Fruit fly (Drosophila melanogaster): Measurements from ENCODE around the gene Frl.

The Frl gene

DNA sequence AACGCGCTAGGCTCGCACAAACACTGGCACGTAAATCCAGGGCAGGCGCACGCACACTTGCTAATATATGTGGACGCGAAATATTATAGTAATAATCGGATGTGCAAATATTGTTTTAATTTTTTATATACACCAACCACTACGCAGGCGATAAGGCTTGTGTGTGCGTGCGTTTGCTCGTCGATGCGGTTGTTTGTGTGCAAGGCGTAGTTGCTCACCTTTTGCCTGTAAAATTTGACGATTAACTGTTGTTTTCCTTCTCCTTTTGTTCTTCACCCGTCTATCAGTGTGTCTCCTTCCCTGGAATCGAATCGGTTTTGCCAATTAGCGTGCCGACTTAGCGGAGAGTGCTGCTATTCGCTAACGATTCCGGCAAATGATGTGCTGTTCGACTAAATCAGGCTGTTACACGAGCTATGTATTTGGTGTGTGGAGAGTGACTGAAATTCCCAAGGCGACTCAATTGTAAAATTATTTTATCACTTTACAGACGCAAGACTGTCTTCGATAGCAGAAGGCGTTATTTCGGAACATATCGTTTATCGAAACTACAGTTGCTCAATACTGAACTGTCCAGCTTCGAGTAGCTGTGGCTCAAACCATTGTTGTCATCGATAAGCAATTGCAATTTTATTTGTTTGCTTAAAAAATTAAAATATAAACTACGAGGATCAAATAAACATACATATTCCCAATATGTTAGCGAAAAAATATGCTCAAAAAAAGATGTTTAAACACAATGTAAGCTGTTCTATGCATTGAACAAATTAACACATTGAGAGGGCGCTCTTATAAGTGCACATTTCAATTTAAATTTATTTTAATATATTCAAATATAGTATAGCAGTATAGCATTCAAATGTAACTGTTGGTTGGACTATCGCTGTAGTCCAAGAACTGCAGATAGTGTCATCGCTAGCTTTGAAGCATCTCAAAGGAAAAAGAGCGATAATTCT, 21.6 kb upstream of the Frl start, which contains the start of the genes CG6650 and endos (continued):
- no peak for TF ChIP-seq sima (GFP tag; optimal IDR thresholded peaks at IDR 0.05)
- TF ChIP-seq CG6813 (GFP tag; optimal IDR thresholded peaks at IDR 0.05), result no peak
- no peak for TF ChIP-seq croc (GFP tag; conservative IDR thresholded peaks at IDR 0.05)
- 0 out of 2 replicates have a peak, but pooled peaks have one; percentile 4 for TF ChIP-seq NFAT (GFP tag; IDR thresholded peaks at IDR 0.05)
- TF ChIP-seq exex (tag; optimal IDR thresholded peaks at IDR 0.05), result peak; percentile 43
- TF ChIP-seq CG4617 (GFP tag; optimal IDR thresholded peaks at IDR 0.05; ENCODE audit: borderline replicate concordance), result peak; percentile 62
- TF ChIP-seq Rfx (GFP tag; IDR thresholded peaks at IDR 0.05), result peak; percentile 47
- TF ChIP-seq tll (GFP tag; optimal IDR thresholded peaks at IDR 0.05), result no peak
- TF ChIP-seq CG17385 (GFP tag; optimal IDR thresholded peaks at IDR 0.05), result peak; percentile 24
- TF ChIP-seq CG12769 (tag; optimal IDR thresholded peaks at IDR 0.05), result no peak
- peak; percentile 64 for TF ChIP-seq phol (tag; optimal IDR thresholded peaks at IDR 0.05)
- TF ChIP-seq CG10209 (GFP tag; optimal IDR thresholded peaks at IDR 0.05), result no peak
- TF ChIP-seq zfh1 (GFP tag; IDR thresholded peaks at IDR 0.05), result no peak
- TF ChIP-seq CG12942 (GFP tag; optimal IDR thresholded peaks at IDR 0.05), result peak; percentile 27
- TF ChIP-seq CG10267 (tag; optimal IDR thresholded peaks at IDR 0.05), result peak; percentile 86
- TF ChIP-seq CG7987 (GFP tag; optimal IDR thresholded peaks at IDR 0.05), result no peak
- TF ChIP-seq hb (GFP tag; IDR thresholded peaks at IDR 0.05; ENCODE audit: partially characterized antibody), result peak; percentile 65
- no peak for TF ChIP-seq zf30C (GFP tag; optimal IDR thresholded peaks at IDR 0.05)
- no peak for TF ChIP-seq eyg (GFP tag; optimal IDR thresholded peaks at IDR 0.05)
- TF ChIP-seq fd102C (GFP tag; optimal IDR thresholded peaks at IDR 0.05), result no peak
- TF ChIP-seq CG11723 (GFP tag; optimal IDR thresholded peaks at IDR 0.05), result no peak
- no peak for TF ChIP-seq ham (GFP tag; IDR thresholded peaks at IDR 0.05)
- peak; percentile 42 for TF ChIP-seq CG15269 (tag; optimal IDR thresholded peaks at IDR 0.05)
- TF ChIP-seq CG12659 (GFP tag; optimal IDR thresholded peaks at IDR 0.05), result peak; percentile 49
- TF ChIP-seq Spps (tag; optimal IDR thresholded peaks at IDR 0.05), result no peak
- TF ChIP-seq esg (GFP tag; conservative IDR thresholded peaks at IDR 0.05), result no peak
- peak; percentile 59 for TF ChIP-seq Elba2 (GFP tag; optimal IDR thresholded peaks at IDR 0.05)
- TF ChIP-seq pb (GFP tag; optimal IDR thresholded peaks at IDR 0.05), result no peak
- TF ChIP-seq Ets97D (GFP tag; optimal IDR thresholded peaks at IDR 0.05), result peak; percentile 37
- no peak for TF ChIP-seq dmrt99B (tag; optimal IDR thresholded peaks at IDR 0.05)
- TF ChIP-seq yki (optimal IDR thresholded peaks at IDR 0.05), result no peak
- no peak for TF ChIP-seq CG2875 (GFP tag; optimal IDR thresholded peaks at IDR 0.05)
- peak; percentile 40 for TF ChIP-seq CG7839 (tag; optimal IDR thresholded peaks at IDR 0.05)
- TF ChIP-seq CG2116 (GFP tag; optimal IDR thresholded peaks at IDR 0.05), result peak; percentile 96
- no peak for TF ChIP-seq otp (GFP tag; IDR thresholded peaks at IDR 0.05)
- peak; percentile 82 for TF ChIP-seq CG14860 (GFP tag; IDR thresholded peaks at IDR 0.05; ENCODE audit: partially characterized antibody)
- no peak for TF ChIP-seq odd (GFP tag; optimal IDR thresholded peaks at IDR 0.05)
- no peak for TF ChIP-seq CG8359 (GFP tag; optimal IDR thresholded peaks at IDR 0.05; ENCODE audit: borderline replicate concordance)
- TF ChIP-seq CG12219 (GFP tag; optimal IDR thresholded peaks at IDR 0.05), result no peak
- peak; percentile 40 for TF ChIP-seq Abd-B (GFP tag; optimal IDR thresholded peaks at IDR 0.05)
- no peak for TF ChIP-seq ab (GFP tag; optimal IDR thresholded peaks at IDR 0.05)
- TF ChIP-seq cad (GFP tag; optimal IDR thresholded peaks at IDR 0.05), result no peak
- TF ChIP-seq chinmo (GFP tag; IDR thresholded peaks at IDR 0.05; ENCODE audit: partially characterized antibody), result 0 out of 4 replicates have a peak, but pooled peaks have one; percentile 47
- TF ChIP-seq NC2β (GFP tag; optimal IDR thresholded peaks at IDR 0.05), result no peak
- peak; percentile 56 for TF ChIP-seq CG18262 (tag; optimal IDR thresholded peaks at IDR 0.05)
- TF ChIP-seq C15 (GFP tag; IDR thresholded peaks at IDR 0.05), result no peak
- TF ChIP-seq BEAF-32 (GFP tag; optimal IDR thresholded peaks at IDR 0.05), result peak; percentile 83
